Worm (Caenorhabditis elegans) whole organism, L3 larva: ENCODE data around the gene hmt-1.
A peak's percentile ranks its signal among the peaks of the same experiment; 100 is the strongest.

Source experiments
- R02D3.7 ChIP-seq: fragments of 150-350 bp; optimal IDR thresholded peaks from 2 replicates; lab custom pipeline; 2014; ENCODE audit warnings: missing biosample characterization, missing genetic modification characterization
- ZK546.5 ChIP-seq: sonication (generic microtip); optimal IDR thresholded peaks from 2 replicates; lab custom pipeline; 2017; ENCODE audit warnings: missing biosample characterization, missing genetic modification characterization
- aly-2 ChIP-seq: fragments of 150-350 bp; optimal IDR thresholded peaks from 2 replicates; lab custom pipeline; 2014; ENCODE audit warnings: missing biosample characterization, missing genetic modification characterization
- ama-1 ChIP-seq: fragments of 150-350 bp; optimal IDR thresholded peaks from 2 replicates; lab custom pipeline; 2018
- ceh-16 ChIP-seq: sonication (generic microtip); optimal IDR thresholded peaks from 2 replicates; lab custom pipeline; 2017; ENCODE audit warnings: missing biosample characterization, missing genetic modification characterization
- ceh-28 ChIP-seq: fragments of 150-350 bp; optimal IDR thresholded peaks from 2 replicates; lab custom pipeline; 2014; ENCODE audit warnings: missing biosample characterization, missing genetic modification reagents, missing genetic modification characterization
- ceh-82 ChIP-seq: fragments of 150-350 bp; optimal IDR thresholded peaks from 2 replicates; lab custom pipeline; 2014; ENCODE audit warnings: missing biosample characterization, missing genetic modification characterization
- daf-12 ChIP-seq: fragments of 150-350 bp; optimal IDR thresholded peaks from 2 replicates; lab custom pipeline; 2014; ENCODE audit warnings: missing biosample characterization, missing genetic modification reagents, missing genetic modification characterization
- egl-27 ChIP-seq: sonication (generic microtip); optimal IDR thresholded peaks from 4 replicates; lab custom pipeline; 2017; ENCODE audit warnings: missing biosample characterization, missing genetic modification reagents, missing genetic modification characterization
- egl-5 ChIP-seq: fragments of 150-350 bp; optimal IDR thresholded peaks from 2 replicates; lab custom pipeline; 2017; ENCODE audit warnings: missing biosample characterization, missing genetic modification reagents, missing genetic modification characterization, inconsistent platforms
- elt-1 ChIP-seq: fragments of 150-350 bp; optimal IDR thresholded peaks from 2 replicates; lab custom pipeline; 2014; ENCODE audit warnings: missing biosample characterization, missing genetic modification characterization
- elt-2 ChIP-seq: sonication (generic microtip); optimal IDR thresholded peaks from 2 replicates; lab custom pipeline; 2016; ENCODE audit warnings: missing genetic modification reagents, mild to moderate bottlenecking, missing genetic modification characterization, missing compliant biosample characterization
- elt-3 ChIP-seq, 3 experiments: fragments of 150-350 bp in 1 of 3; sonication (generic microtip) in 2 of 3; optimal IDR thresholded peaks; 2 replicates in 2 of 3; 4 replicates in 1 of 3; lab custom pipeline; 2014 to 2017; ENCODE audit warnings: missing biosample characterization in 3 of 3, missing genetic modification characterization in 3 of 3
- eor-1 ChIP-seq, 2 experiments: fragments of 150-350 bp; optimal IDR thresholded peaks; 2 replicates each; lab custom pipeline; 2014 to 2018; ENCODE audit warnings: missing biosample characterization in 2 of 2, missing genetic modification characterization in 2 of 2
- fkh-2 ChIP-seq: fragments of 150-350 bp; optimal IDR thresholded peaks from 2 replicates; lab custom pipeline; 2014; ENCODE audit warnings: missing biosample characterization, missing genetic modification reagents, missing genetic modification characterization
- fos-1 ChIP-seq: fragments of 150-350 bp; optimal IDR thresholded peaks from 2 replicates; lab custom pipeline; 2014; ENCODE audit warnings: missing biosample characterization, missing genetic modification characterization
- hmg-11 ChIP-seq: sonication (generic microtip); optimal IDR thresholded peaks from 2 replicates; lab custom pipeline; 2016; ENCODE audit warnings: missing genetic modification characterization, missing compliant biosample characterization
- jun-1 ChIP-seq: fragments of 150-350 bp; optimal IDR thresholded peaks from 2 replicates; lab custom pipeline; 2014; ENCODE audit warnings: missing biosample characterization, missing genetic modification reagents, missing genetic modification characterization
- lin-15B ChIP-seq: fragments of 150-350 bp; optimal IDR thresholded peaks from 2 replicates; lab custom pipeline; 2014; ENCODE audit warnings: missing biosample characterization, missing genetic modification characterization
- lin-39 ChIP-seq: fragments of 150-350 bp; optimal IDR thresholded peaks from 2 replicates; lab custom pipeline; 2018; ENCODE audit warnings: missing biosample characterization, missing genetic modification reagents, missing genetic modification characterization
- lsy-12 ChIP-seq: sonication (generic microtip); optimal IDR thresholded peaks from 2 replicates; lab custom pipeline; 2016; ENCODE audit warnings: mild to moderate bottlenecking, missing genetic modification characterization, missing compliant biosample characterization
- mdl-1 ChIP-seq: fragments of 150-350 bp; optimal IDR thresholded peaks from 2 replicates; lab custom pipeline; 2014; ENCODE audit warnings: missing biosample characterization, missing genetic modification characterization
- mml-1 ChIP-seq: fragments of 150-350 bp; sonication (generic microtip); optimal IDR thresholded peaks from 3 replicates; lab custom pipeline; 2014; ENCODE audit warnings: missing biosample characterization, missing genetic modification characterization
- nfya-1 ChIP-seq: sonication (generic microtip); optimal IDR thresholded peaks from 2 replicates; lab custom pipeline; 2017; ENCODE audit warnings: missing genetic modification characterization, mild to moderate bottlenecking, missing compliant biosample characterization, antibody characterized with exemption, moderate library complexity; ENCODE audit not compliant: insufficient read depth
- nhr-11 ChIP-seq: fragments of 150-350 bp; optimal IDR thresholded peaks from 2 replicates; lab custom pipeline; 2014; ENCODE audit warnings: missing biosample characterization, missing genetic modification characterization
- nhr-12 ChIP-seq: fragments of 150-350 bp; optimal IDR thresholded peaks from 2 replicates; lab custom pipeline; 2014; ENCODE audit warnings: missing biosample characterization, missing genetic modification characterization
- nhr-23 ChIP-seq: fragments of 150-350 bp; optimal IDR thresholded peaks from 2 replicates; lab custom pipeline; 2014; ENCODE audit warnings: missing biosample characterization, missing genetic modification reagents, missing genetic modification characterization
- nhr-237 ChIP-seq: fragments of 150-350 bp; optimal IDR thresholded peaks from 2 replicates; lab custom pipeline; 2014; ENCODE audit warnings: missing biosample characterization, missing genetic modification characterization
- nhr-25 ChIP-seq: sonication (generic microtip); optimal IDR thresholded peaks from 2 replicates; lab custom pipeline; 2017; ENCODE audit warnings: missing biosample characterization, missing genetic modification characterization
- nhr-28 ChIP-seq: fragments of 150-350 bp; optimal IDR thresholded peaks from 2 replicates; lab custom pipeline; 2014; ENCODE audit warnings: missing biosample characterization, missing genetic modification characterization
- nhr-43 ChIP-seq: sonication (generic microtip); optimal IDR thresholded peaks from 2 replicates; lab custom pipeline; 2016; ENCODE audit warnings: mild to moderate bottlenecking, missing genetic modification characterization, missing compliant biosample characterization; ENCODE audit not compliant: poor library complexity, severe bottlenecking
- nhr-67 ChIP-seq: fragments of 150-350 bp; optimal IDR thresholded peaks from 2 replicates; lab custom pipeline; 2014; ENCODE audit warnings: missing biosample characterization, missing genetic modification characterization
- nhr-76 ChIP-seq: fragments of 150-350 bp; sonication (generic microtip); optimal IDR thresholded peaks from 5 replicates; lab custom pipeline; 2014; ENCODE audit warnings: missing biosample characterization, missing genetic modification characterization
- nhr-77 ChIP-seq: fragments of 150-350 bp; optimal IDR thresholded peaks from 2 replicates; lab custom pipeline; 2014; ENCODE audit warnings: missing biosample characterization, missing genetic modification characterization
- pha-4 ChIP-seq: fragments of 150-350 bp; optimal IDR thresholded peaks from 2 replicates; lab custom pipeline; 2014; ENCODE audit warnings: missing biosample characterization, missing genetic modification reagents, missing genetic modification characterization
- sea-2 ChIP-seq: fragments of 150-350 bp; sonication (generic microtip); optimal IDR thresholded peaks from 4 replicates; lab custom pipeline; 2014; ENCODE audit warnings: missing biosample characterization, missing genetic modification reagents, missing genetic modification characterization
- skn-1 ChIP-seq: fragments of 150-350 bp; optimal IDR thresholded peaks from 2 replicates; lab custom pipeline; 2014; ENCODE audit warnings: missing biosample characterization, missing genetic modification characterization
- snpc-4 ChIP-seq: fragments of 150-350 bp; optimal IDR thresholded peaks from 2 replicates; lab custom pipeline; 2014; ENCODE audit warnings: missing biosample characterization, missing genetic modification characterization
- tbx-2 ChIP-seq: sonication (generic microtip); optimal IDR thresholded peaks from 2 replicates; lab custom pipeline; 2016; ENCODE audit warnings: mild to moderate bottlenecking, missing genetic modification characterization, missing compliant biosample characterization
- unc-39 ChIP-seq: sonication (generic microtip); optimal IDR thresholded peaks from 4 replicates; lab custom pipeline; 2017; ENCODE audit warnings: missing biosample characterization, missing genetic modification characterization
- unc-62 ChIP-seq: fragments of 150-350 bp; sonication (generic microtip); optimal IDR thresholded peaks from 4 replicates; lab custom pipeline; 2014; ENCODE audit warnings: missing biosample characterization, missing genetic modification reagents, missing genetic modification characterization
- zag-1 ChIP-seq: fragments of 150-350 bp; optimal IDR thresholded peaks from 2 replicates; lab custom pipeline; 2014; ENCODE audit warnings: missing biosample characterization, missing genetic modification characterization
- ztf-4 ChIP-seq: fragments of 150-350 bp; optimal IDR thresholded peaks from 2 replicates; lab custom pipeline; 2014; ENCODE audit warnings: missing biosample characterization, missing genetic modification characterization

Gene hmt-1

DNA sequence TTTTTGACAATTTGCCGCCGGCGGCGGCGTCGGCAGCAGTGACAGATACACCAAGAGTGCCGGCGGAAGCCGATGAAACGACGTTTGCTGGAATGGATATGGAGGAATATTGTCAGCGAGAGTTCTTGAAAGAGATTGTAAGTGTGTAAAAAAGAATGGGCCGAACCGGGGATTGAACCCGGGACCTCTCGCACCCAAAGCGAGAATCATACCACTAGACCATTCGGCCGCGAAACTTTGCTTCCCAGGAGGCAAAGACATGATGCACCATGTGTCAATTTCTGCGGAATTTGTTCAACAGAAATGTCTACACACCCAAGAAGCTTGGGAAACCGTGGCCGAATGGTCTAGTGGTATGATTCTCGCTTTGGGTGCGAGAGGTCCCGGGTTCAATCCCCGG lies 33.1 kb downstream of the hmt-1 start (continued):
- TF ChIP-seq tbx-2 (peak; percentile 64), nhr-23 (tag; lab: Kevin White, UChicago) (peak; percentile 45), aly-2 (tag; lab: Kevin White, UChicago) (peak; percentile 22), fkh-2 (tag; lab: Kevin White, UChicago) (no peak), nhr-237 (tag; lab: Kevin White, UChicago) (no peak), pha-4 (tag; lab: Kevin White, UChicago) (peak; percentile 76), lsy-12 (tag; lab: Kevin White, UChicago) (peak; percentile 86), nhr-76 (no peak), ztf-4 (no peak)
- TF ChIP-seq, all 47 proteins: peak for 21

DNA sequence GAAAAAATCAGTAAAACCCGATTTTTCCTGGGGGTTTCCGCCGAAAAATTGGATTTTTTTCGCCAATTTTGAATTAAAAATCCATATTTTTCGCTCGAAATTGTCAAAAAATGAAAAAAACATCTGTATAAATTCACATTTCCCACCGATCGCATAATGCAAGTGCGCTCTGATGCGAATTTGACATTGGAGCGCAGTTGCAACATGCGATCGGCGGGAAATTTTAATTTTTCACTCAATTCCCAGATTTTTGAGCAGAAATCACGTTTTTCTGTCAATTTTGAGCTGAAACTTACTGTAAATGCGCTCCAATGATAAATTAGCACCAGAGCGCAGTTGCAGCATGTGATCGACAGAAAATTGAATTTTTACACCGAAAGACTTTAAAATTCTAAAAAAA lies 35.2 kb downstream of the hmt-1 start:
- TF ChIP-seq nhr-67 (tag; lab: Kevin White, UChicago) (no peak), elt-1 (tag; lab: Kevin White, UChicago) (no peak), tbx-2 (no peak), aly-2 (tag; lab: Kevin White, UChicago) (no peak), nhr-76 (no peak), ZK546.5 (tag; lab: Kevin White, UChicago) (no peak), nhr-237 (tag; lab: Kevin White, UChicago) (no peak), nhr-11 (tag; lab: Kevin White, UChicago) (no peak), unc-62 (no peak), elt-3 (tag; optimal IDR thresholded peaks at IDR 0.05; lab: Kevin White, UChicago) (no peak), elt-2 (tag; lab: Kevin White, UChicago) (no peak), ceh-82 (tag; lab: Kevin White, UChicago) (no peak), nhr-25 (tag; lab: Kevin White, UChicago) (no peak), lin-39 (tag; lab: Kevin White, UChicago) (no peak)

ce11 chrIII:11063259-11063658 lies 36.5 kb downstream of the hmt-1 start, which contains the start of gene rsa-2:
Gene rsa-2 (plus strand): TSS chrIII:11063479.
- TF ChIP-seq egl-5 (tag; lab: Kevin White, UChicago) = no peak
- no peak for TF ChIP-seq jun-1 (tag; lab: Kevin White, UChicago)
- peak; percentile 61 for TF ChIP-seq nfya-1 (tag; lab: Kevin White, UChicago)
- no peak for TF ChIP-seq nhr-28
- TF ChIP-seq nhr-23 (tag; lab: Kevin White, UChicago) = no peak
- no peak for TF ChIP-seq sea-2 (GFP tag; lab: Kevin White, UChicago)
- TF ChIP-seq elt-1 (tag; lab: Kevin White, UChicago) = no peak
- no peak for TF ChIP-seq elt-3 (tag; optimal IDR thresholded peaks at IDR 0.05; lab: Kevin White, UChicago)
- TF ChIP-seq egl-27 = no peak
- TF ChIP-seq nhr-12 (tag; lab: Kevin White, UChicago) = no peak
- TF ChIP-seq lin-15B (tag; lab: Kevin White, UChicago) = peak; percentile 26
- TF ChIP-seq ceh-82 (tag; lab: Kevin White, UChicago) = peak; percentile 22
- TF ChIP-seq lin-39 (tag; lab: Kevin White, UChicago) = peak; percentile 18
- TF ChIP-seq nhr-43 (tag; lab: Kevin White, UChicago) = no peak
- no peak for TF ChIP-seq zag-1 (tag; lab: Kevin White, UChicago)
- no peak for TF ChIP-seq ZK546.5 (tag; lab: Kevin White, UChicago)
- no peak for TF ChIP-seq nhr-76
- no peak for TF ChIP-seq skn-1 (tag; lab: Kevin White, UChicago)
- TF ChIP-seq fos-1 (tag; lab: Kevin White, UChicago) = no peak
- peak; percentile 51 for TF ChIP-seq pha-4 (tag; lab: Kevin White, UChicago)
- TF ChIP-seq snpc-4 (tag; lab: Kevin White, UChicago) = no peak
- no peak for TF ChIP-seq mml-1 (tag; lab: Kevin White, UChicago)
- TF ChIP-seq nhr-25 (tag; lab: Kevin White, UChicago) = peak; percentile 9
- TF ChIP-seq nhr-237 (tag; lab: Kevin White, UChicago) = no peak
- no peak for TF ChIP-seq daf-12 (tag; lab: Kevin White, UChicago)
- TF ChIP-seq mdl-1 (tag; lab: Kevin White, UChicago) = no peak
- TF ChIP-seq R02D3.7 = no peak
- peak; percentile 26 for TF ChIP-seq ceh-28 (tag; lab: Kevin White, UChicago)
- no peak for TF ChIP-seq nhr-67 (tag; lab: Kevin White, UChicago)
- peak; percentile 21 for TF ChIP-seq elt-2 (tag; lab: Kevin White, UChicago)
- TF ChIP-seq hmg-11 (tag; lab: Kevin White, UChicago) = peak; percentile 86
- no peak for TF ChIP-seq nhr-77 (tag; lab: Kevin White, UChicago)
- no peak for TF ChIP-seq ceh-16 (tag; lab: Kevin White, UChicago)
- no peak for TF ChIP-seq unc-39
- TF ChIP-seq eor-1 (tag; optimal IDR thresholded peaks at IDR 0.05; lab: Kevin White, UChicago) = no peak
- TF ChIP-seq ama-1 = no peak
- TF ChIP-seq lsy-12 (tag; lab: Kevin White, UChicago) = no peak
